Worm (Caenorhabditis elegans) whole organism, young adult: Measurements from ENCODE around the gene tag-290.

Source experiments
- F39B2.1 ChIP-seq: fragments of 200-800 bp; sonication (Bioruptor generic); IDR thresholded peaks from 2 replicates; pipeline ENCODE4 v1.3.6; 2022; ENCODE audit warnings: missing genetic modification reagents, missing genetic modification characterization, missing compliant biosample characterization
- Y79H2A.3 ChIP-seq: fragments of 200-800 bp; sonication (Bioruptor generic); conservative IDR thresholded peaks from 2 replicates; pipeline ENCODE4 v1.3.6; 2022; ENCODE audit warnings: missing genetic modification reagents, missing genetic modification characterization, missing compliant biosample characterization
- Y95B8A.8 ChIP-seq: fragments of 200-800 bp; sonication (Bioruptor generic); IDR thresholded peaks from 2 replicates; pipeline ENCODE4 v1.3.6; 2022; ENCODE audit warnings: missing genetic modification reagents, missing genetic modification characterization, missing compliant biosample characterization
- dpl-1 ChIP-seq: fragments of 150-350 bp; optimal IDR thresholded peaks from 2 replicates; lab custom pipeline; 2014; ENCODE audit warnings: missing biosample characterization, missing genetic modification reagents, missing genetic modification characterization
- gei-17 ChIP-seq: fragments of 200-800 bp; sonication (Bioruptor generic); optimal IDR thresholded peaks from 2 replicates; lab custom pipeline; 2018; ENCODE audit warnings: mild to moderate bottlenecking, missing genetic modification characterization, missing compliant biosample characterization
- lsl-1 ChIP-seq: fragments of 200-800 bp; sonication (Bioruptor generic); optimal IDR thresholded peaks from 2 replicates; lab custom pipeline; 2018; ENCODE audit warnings: mild to moderate bottlenecking, missing genetic modification characterization, moderate library complexity, missing compliant biosample characterization
- madf-8 ChIP-seq: fragments of 200-800 bp; sonication (Bioruptor generic); conservative IDR thresholded peaks from 2 replicates; pipeline ENCODE4 v1.3.6; 2022; ENCODE audit warnings: missing genetic modification reagents, missing genetic modification characterization, missing compliant biosample characterization
- mcd-1 ChIP-seq: fragments of 200-800 bp; sonication (Bioruptor generic); IDR thresholded peaks from 2 replicates; pipeline ENCODE4 v1.3.6; 2022; ENCODE audit warnings: missing genetic modification reagents, missing genetic modification characterization, missing compliant biosample characterization
- nhr-179 ChIP-seq: sonication (generic microtip); optimal IDR thresholded peaks from 2 replicates; lab custom pipeline; 2016; ENCODE audit warnings: mild to moderate bottlenecking, missing genetic modification characterization, missing compliant biosample characterization
- rcor-1 ChIP-seq: fragments of 200-800 bp; sonication (Bioruptor generic); IDR thresholded peaks from 2 replicates; pipeline ENCODE4 v1.3.6; 2022; ENCODE audit warnings: missing genetic modification reagents, missing genetic modification characterization, missing compliant biosample characterization
- ztf-6 ChIP-seq: fragments of 200-800 bp; sonication (Bioruptor generic); IDR thresholded peaks from 2 replicates; pipeline ENCODE4 v1.3.6; 2022; ENCODE audit warnings: missing genetic modification reagents, missing genetic modification characterization, missing compliant biosample characterization

The tag-290 gene

ce11 chrV:11660566-11660965 lies 47.5 kb downstream of the tag-290 start:
- TF ChIP-seq Y95B8A.8 (GFP tag; lab: Robert Waterston, UW) (no peak), mcd-1 (GFP tag; lab: Robert Waterston, UW) (no peak), gei-17 (no peak), ztf-6 (no peak), rcor-1 (GFP tag; lab: Robert Waterston, UW) (no peak), nhr-179 (tag; lab: Kevin White, UChicago) (no peak), Y79H2A.3 (no peak), lsl-1 (GFP tag; lab: Kevin White, UChicago) (no peak), dpl-1 (GFP tag; lab: Kevin White, UChicago) (no peak), madf-8 (GFP tag; lab: Robert Waterston, UW) (no peak), F39B2.1 (GFP tag; lab: Robert Waterston, UW) (no peak)
- TF ChIP-seq, all 124 proteins: peak for 0
